Worm (Caenorhabditis elegans) whole organism, L2 larva: Measurements from ENCODE around the gene ugt-19.

Source experiments
- alr-1 ChIP-seq: fragments of 150-350 bp; optimal IDR thresholded peaks from 2 replicates; lab custom pipeline; 2014; ENCODE audit warnings: missing biosample characterization, missing genetic modification characterization
- ama-1 ChIP-seq: fragments of 150-350 bp; optimal IDR thresholded peaks from 2 replicates; lab custom pipeline; 2018; ENCODE audit warnings: inconsistent platforms
- dmd-4 ChIP-seq: sonication (generic microtip); optimal IDR thresholded peaks from 2 replicates; lab custom pipeline; 2017; ENCODE audit warnings: missing biosample characterization, missing genetic modification characterization
- elt-1 ChIP-seq: fragments of 150-350 bp; optimal IDR thresholded peaks from 2 replicates; lab custom pipeline; 2014; ENCODE audit warnings: missing biosample characterization, missing genetic modification characterization
- fos-1 ChIP-seq: fragments of 150-350 bp; optimal IDR thresholded peaks from 2 replicates; lab custom pipeline; 2014; ENCODE audit warnings: missing biosample characterization, missing genetic modification characterization
- gmeb-1 ChIP-seq: fragments of 150-350 bp; optimal IDR thresholded peaks from 2 replicates; lab custom pipeline; 2014; ENCODE audit warnings: missing biosample characterization, missing genetic modification characterization
- lin-11 ChIP-seq: fragments of 150-350 bp; sonication (generic microtip); optimal IDR thresholded peaks from 2 replicates; lab custom pipeline; 2014; ENCODE audit warnings: missing biosample characterization, missing genetic modification characterization, inconsistent platforms, mixed read lengths
- lin-39 ChIP-seq: fragments of 150-350 bp; optimal IDR thresholded peaks from 2 replicates; lab custom pipeline; 2014; ENCODE audit warnings: missing biosample characterization, missing genetic modification reagents, missing genetic modification characterization
- nhr-77 ChIP-seq: fragments of 150-350 bp; optimal IDR thresholded peaks from 2 replicates; lab custom pipeline; 2014; ENCODE audit warnings: missing biosample characterization, missing genetic modification characterization
- unc-62 ChIP-seq: fragments of 150-350 bp; optimal IDR thresholded peaks from 2 replicates; lab custom pipeline; 2014; ENCODE audit warnings: missing biosample characterization, missing genetic modification reagents, missing genetic modification characterization
- ztf-1 ChIP-seq: fragments of 200-800 bp; sonication (Bioruptor generic); conservative IDR thresholded peaks from 2 replicates; pipeline ENCODE4 v1.3.6; 2022; ENCODE audit warnings: missing genetic modification characterization, missing compliant biosample characterization

DNA sequence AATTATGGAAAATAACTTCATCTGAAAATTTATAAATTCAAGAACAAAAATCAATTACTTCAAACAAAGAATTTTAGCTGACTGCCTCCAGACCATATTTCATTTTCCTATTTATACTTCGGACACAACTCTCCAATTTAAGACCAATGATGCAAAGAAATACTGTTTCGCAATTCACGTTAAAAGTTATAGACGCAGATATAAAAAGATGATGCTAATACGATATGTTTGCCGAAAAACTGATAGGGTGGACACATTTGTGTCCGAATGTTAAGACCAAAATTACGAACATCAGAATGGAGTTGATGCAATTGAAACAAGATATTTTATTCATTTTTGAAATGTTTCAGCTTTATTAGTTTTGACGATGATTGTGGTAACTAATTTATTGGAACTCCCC lies at the start of gene ugt-19:
- TF ChIP-seq elt-1 (tag; lab: Kevin White, UChicago) = no peak
- TF ChIP-seq ama-1 (lab: Kevin White, UChicago) = no peak
- no peak for TF ChIP-seq nhr-77
- no peak for TF ChIP-seq ztf-1 (GFP tag; lab: Robert Waterston, UW)
- peak; percentile 74 for TF ChIP-seq fos-1 (tag; lab: Kevin White, UChicago)
- TF ChIP-seq gmeb-1 (tag; lab: Kevin White, UChicago) = no peak
- TF ChIP-seq unc-62 (GFP tag; lab: Kevin White, UChicago) = no peak
- no peak for TF ChIP-seq lin-39
- no peak for TF ChIP-seq lin-11 (tag; lab: Kevin White, UChicago)
- TF ChIP-seq dmd-4 (tag; lab: Kevin White, UChicago) = no peak
- TF ChIP-seq alr-1 (tag; lab: Kevin White, UChicago) = no peak
